Fruit fly (Drosophila melanogaster) whole organism: ENCODE data around the gene CG33306.

Experiments used
- CG8478 ChIP-seq: fragments of >200 bp; optimal IDR thresholded peaks from 2 replicates; lab custom pipeline; 2018; ENCODE audit warnings: inconsistent platforms
- EcR ChIP-seq, 2 experiments: fragments of >200 bp; optimal IDR thresholded peaks; 2 replicates each; lab custom pipeline; 2017; ENCODE audit warnings: missing biosample characterization in 2 of 2, missing genetic modification characterization in 2 of 2, missing genetic modification reagents in 2 of 2
- pan ChIP-seq: fragments of >200 bp; optimal IDR thresholded peaks from 2 replicates; lab custom pipeline; 2017
- psq ChIP-seq: fragments of >200 bp; optimal IDR thresholded peaks from 2 replicates; lab custom pipeline; 2017

DNA sequence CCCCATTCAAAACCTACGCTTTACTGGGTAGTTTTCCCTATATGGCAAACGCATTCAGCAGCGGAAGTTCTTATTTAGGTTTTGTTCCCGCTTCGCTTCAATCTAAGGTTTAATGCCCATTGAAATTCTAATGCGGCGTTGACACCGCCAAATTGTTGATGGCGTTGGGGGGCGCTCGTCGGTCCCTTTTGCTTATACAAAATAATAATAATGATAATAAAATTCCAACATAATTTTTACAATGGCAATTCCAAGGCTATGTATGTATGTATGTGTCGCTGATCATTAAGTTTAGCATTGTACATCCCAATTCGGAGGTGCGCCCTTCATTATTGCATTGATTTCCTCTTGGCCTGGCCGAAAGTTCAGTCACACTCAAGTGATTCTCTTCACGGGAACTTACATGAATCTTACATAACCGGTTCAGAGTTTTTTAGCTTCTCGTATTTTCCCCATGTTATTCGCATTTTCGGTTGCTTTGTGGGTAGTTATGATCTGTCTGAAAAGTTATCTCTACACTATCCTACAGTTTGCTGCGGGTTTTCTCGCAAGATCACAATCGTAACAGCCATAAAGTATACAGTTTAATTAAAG is 40.6 kb upstream of the CG33306 start:
- TF ChIP-seq EcR (GFP tag; optimal IDR thresholded peaks at IDR 0.05; lab: Kevin White, UChicago) (no peak), psq (lab: Kevin White, UChicago) (no peak), pan (lab: Kevin White, UChicago) (no peak), CG8478 (no peak)
